Worm (Caenorhabditis elegans): ENCODE measurements around the gene math-28.

- TF ChIP-seq unc-62 (GFP tag; optimal IDR thresholded peaks at IDR 0.05 in 1 of 2), result peak in 1 of 2 experiments; percentile 34
- no peak for TF ChIP-seq unc-62 (tag; optimal IDR thresholded peaks at IDR 0.05)
- TF ChIP-seq ZK546.5 (tag; optimal IDR thresholded peaks at IDR 0.05), result no peak
- no peak for TF ChIP-seq skn-1 (tag; optimal IDR thresholded peaks at IDR 0.05)
- TF ChIP-seq lin-1 (GFP tag; IDR thresholded peaks at IDR 0.05), result no peak
Measured at ce11 chrII:1736353-1736752, 26.8 kb upstream of the math-28 start, which contains the start of gene ceh-83.
